Worm (Caenorhabditis elegans) whole organism, L2 larva: ENCODE results near the gene C05E11.7.
A peak's percentile ranks its signal among the peaks of the same experiment; 100 is the strongest.

Source experiments
- C34F6.9 ChIP-seq: fragments of 150-350 bp; optimal IDR thresholded peaks from 2 replicates; lab custom pipeline; 2014; ENCODE audit warnings: missing biosample characterization, missing genetic modification characterization
- R02D3.7 ChIP-seq: fragments of 150-350 bp; optimal IDR thresholded peaks from 2 replicates; lab custom pipeline; 2014; ENCODE audit warnings: missing biosample characterization, missing genetic modification characterization
- Y55F3AM.14 ChIP-seq: fragments of 200-800 bp; sonication (Bioruptor generic); optimal IDR thresholded peaks from 2 replicates; lab custom pipeline; 2018; ENCODE audit warnings: mild to moderate bottlenecking, missing genetic modification characterization, missing compliant biosample characterization
- ZK546.5 ChIP-seq: sonication (generic microtip); optimal IDR thresholded peaks from 2 replicates; lab custom pipeline; 2017; ENCODE audit warnings: missing biosample characterization, missing genetic modification characterization
- alr-1 ChIP-seq: fragments of 150-350 bp; optimal IDR thresholded peaks from 2 replicates; lab custom pipeline; 2014; ENCODE audit warnings: missing biosample characterization, missing genetic modification characterization
- aly-2 ChIP-seq: fragments of 150-350 bp; optimal IDR thresholded peaks from 2 replicates; lab custom pipeline; 2014; ENCODE audit warnings: missing biosample characterization, missing genetic modification characterization
- ama-1 ChIP-seq: fragments of 150-350 bp; optimal IDR thresholded peaks from 2 replicates; lab custom pipeline; 2018; ENCODE audit warnings: inconsistent platforms
- ceh-82 ChIP-seq: fragments of 150-350 bp; optimal IDR thresholded peaks from 2 replicates; lab custom pipeline; 2014; ENCODE audit warnings: missing biosample characterization, missing genetic modification characterization
- crh-2 ChIP-seq: sonication (generic microtip); optimal IDR thresholded peaks from 2 replicates; lab custom pipeline; 2017; ENCODE audit warnings: missing biosample characterization, missing genetic modification characterization
- elt-1 ChIP-seq: fragments of 150-350 bp; optimal IDR thresholded peaks from 2 replicates; lab custom pipeline; 2014; ENCODE audit warnings: missing biosample characterization, missing genetic modification characterization
- elt-3 ChIP-seq: sonication (generic microtip); optimal IDR thresholded peaks from 2 replicates; lab custom pipeline; 2017; ENCODE audit warnings: missing biosample characterization, missing genetic modification characterization
- fos-1 ChIP-seq: fragments of 150-350 bp; optimal IDR thresholded peaks from 2 replicates; lab custom pipeline; 2014; ENCODE audit warnings: missing biosample characterization, missing genetic modification characterization
- gmeb-1 ChIP-seq: fragments of 150-350 bp; optimal IDR thresholded peaks from 2 replicates; lab custom pipeline; 2014; ENCODE audit warnings: missing biosample characterization, missing genetic modification characterization
- lin-11 ChIP-seq: fragments of 150-350 bp; sonication (generic microtip); optimal IDR thresholded peaks from 2 replicates; lab custom pipeline; 2014; ENCODE audit warnings: missing biosample characterization, missing genetic modification characterization, inconsistent platforms, mixed read lengths
- lin-13 ChIP-seq: fragments of 150-350 bp; optimal IDR thresholded peaks from 2 replicates; lab custom pipeline; 2014; ENCODE audit warnings: missing biosample characterization, missing genetic modification reagents, missing genetic modification characterization
- lsy-2 ChIP-seq, 2 experiments: fragments of 150-350 bp in 1 of 2; sonication (generic microtip) in 1 of 2; optimal IDR thresholded peaks; 2 replicates each; lab custom pipeline; 2014 to 2017; ENCODE audit warnings: missing biosample characterization in 2 of 2, missing genetic modification characterization in 2 of 2
- nhr-11 ChIP-seq: fragments of 150-350 bp; optimal IDR thresholded peaks from 2 replicates; lab custom pipeline; 2014; ENCODE audit warnings: missing biosample characterization, missing genetic modification characterization
- nhr-12 ChIP-seq: fragments of 150-350 bp; optimal IDR thresholded peaks from 2 replicates; lab custom pipeline; 2014; ENCODE audit warnings: missing biosample characterization, missing genetic modification characterization
- nhr-129 ChIP-seq: fragments of 150-350 bp; optimal IDR thresholded peaks from 2 replicates; lab custom pipeline; 2014; ENCODE audit warnings: missing biosample characterization, missing genetic modification characterization
- nhr-23 ChIP-seq: fragments of 150-350 bp; optimal IDR thresholded peaks from 2 replicates; lab custom pipeline; 2014; ENCODE audit warnings: missing biosample characterization, missing genetic modification reagents, missing genetic modification characterization
- nhr-237 ChIP-seq: fragments of 150-350 bp; optimal IDR thresholded peaks from 2 replicates; lab custom pipeline; 2014; ENCODE audit warnings: missing biosample characterization, missing genetic modification characterization
- nhr-25 ChIP-seq: fragments of 150-350 bp; sonication (generic microtip); optimal IDR thresholded peaks from 3 replicates; lab custom pipeline; 2014; ENCODE audit warnings: missing biosample characterization, missing genetic modification characterization
- nhr-6 ChIP-seq: fragments of 150-350 bp; optimal IDR thresholded peaks from 2 replicates; lab custom pipeline; 2014; ENCODE audit warnings: missing biosample characterization, missing genetic modification characterization
- nhr-77 ChIP-seq: fragments of 150-350 bp; optimal IDR thresholded peaks from 2 replicates; lab custom pipeline; 2014; ENCODE audit warnings: missing biosample characterization, missing genetic modification characterization
- sma-3 ChIP-seq: sonication (generic microtip); optimal IDR thresholded peaks from 2 replicates; lab custom pipeline; 2016; ENCODE audit warnings: missing genetic modification reagents, missing genetic modification characterization, missing compliant biosample characterization
- sma-9 ChIP-seq, 2 experiments: fragments of 150-350 bp in 1 of 2; sonication (generic microtip) in 1 of 2; optimal IDR thresholded peaks; 2 replicates each; lab custom pipeline; 2014 to 2016; ENCODE audit warnings: missing genetic modification characterization in 2 of 2, mild to moderate bottlenecking in 1 of 2, missing biosample characterization in 1 of 2, missing compliant biosample characterization in 1 of 2, missing genetic modification reagents in 1 of 2, moderate library complexity in 1 of 2
- unc-55 ChIP-seq: fragments of 150-350 bp; sonication (generic microtip); optimal IDR thresholded peaks from 3 replicates; lab custom pipeline; 2014; ENCODE audit warnings: missing biosample characterization, missing genetic modification reagents, missing genetic modification characterization
- unc-62 ChIP-seq: fragments of 150-350 bp; optimal IDR thresholded peaks from 2 replicates; lab custom pipeline; 2014; ENCODE audit warnings: missing biosample characterization, missing genetic modification reagents, missing genetic modification characterization
- zag-1 ChIP-seq: fragments of 150-350 bp; optimal IDR thresholded peaks from 2 replicates; lab custom pipeline; 2014; ENCODE audit warnings: missing biosample characterization, missing genetic modification characterization
- ztf-1 ChIP-seq: fragments of 200-800 bp; sonication (Bioruptor generic); conservative IDR thresholded peaks from 2 replicates; pipeline ENCODE4 v1.3.6; 2022; ENCODE audit warnings: missing genetic modification characterization, missing compliant biosample characterization
- ztf-11 ChIP-seq: sonication (generic microtip); optimal IDR thresholded peaks from 2 replicates; lab custom pipeline; 2017; ENCODE audit warnings: missing biosample characterization, missing genetic modification characterization

C05E11.7 gene

DNA sequence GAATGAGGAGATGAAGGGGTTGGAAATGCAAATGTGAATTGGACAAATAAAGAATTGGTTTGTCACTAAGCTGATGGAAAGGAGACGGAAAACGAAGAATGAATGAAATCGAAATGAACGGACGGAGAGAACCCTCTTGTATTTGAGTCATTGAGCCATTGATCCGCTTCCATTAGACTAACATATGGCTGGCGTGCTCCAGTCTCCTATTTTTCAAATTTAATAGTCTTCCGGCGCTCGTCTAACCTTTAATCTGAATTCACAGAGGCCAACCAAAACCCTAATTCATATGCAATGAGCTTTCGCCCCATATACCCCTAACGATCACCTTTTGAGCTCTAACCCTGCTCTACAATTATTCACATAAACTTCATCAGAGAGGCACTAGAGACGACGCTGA lies 36.5 kb upstream of the C05E11.7 start, which contains the start of gene C46C11.3:
C46C11.3 (plus strand) TSS at position 301 of the 400 bp plus-strand sequence.
- no peak for TF ChIP-seq Y55F3AM.14
- TF ChIP-seq ama-1 (lab: Kevin White, UChicago) = no peak
- no peak for TF ChIP-seq unc-62 (GFP tag; lab: Kevin White, UChicago)
- TF ChIP-seq sma-9 (GFP tag; optimal IDR thresholded peaks at IDR 0.05; lab: Kevin White, UChicago) = no peak
- TF ChIP-seq sma-9 (tag; optimal IDR thresholded peaks at IDR 0.05; lab: Kevin White, UChicago) = no peak
- TF ChIP-seq unc-55 (GFP tag; lab: Kevin White, UChicago) = no peak
- TF ChIP-seq nhr-77 (tag; lab: Kevin White, UChicago) = no peak
- no peak for TF ChIP-seq ceh-82 (tag; lab: Kevin White, UChicago)
- no peak for TF ChIP-seq lin-13
- TF ChIP-seq lin-11 = no peak
- TF ChIP-seq crh-2 (tag; lab: Kevin White, UChicago) = no peak
- no peak for TF ChIP-seq nhr-11 (tag; lab: Kevin White, UChicago)
- TF ChIP-seq aly-2 (tag; lab: Kevin White, UChicago) = no peak
- TF ChIP-seq nhr-23 (tag; lab: Kevin White, UChicago) = no peak
- TF ChIP-seq nhr-25 (tag; lab: Kevin White, UChicago) = no peak
- TF ChIP-seq nhr-237 (tag; lab: Kevin White, UChicago) = no peak

DNA sequence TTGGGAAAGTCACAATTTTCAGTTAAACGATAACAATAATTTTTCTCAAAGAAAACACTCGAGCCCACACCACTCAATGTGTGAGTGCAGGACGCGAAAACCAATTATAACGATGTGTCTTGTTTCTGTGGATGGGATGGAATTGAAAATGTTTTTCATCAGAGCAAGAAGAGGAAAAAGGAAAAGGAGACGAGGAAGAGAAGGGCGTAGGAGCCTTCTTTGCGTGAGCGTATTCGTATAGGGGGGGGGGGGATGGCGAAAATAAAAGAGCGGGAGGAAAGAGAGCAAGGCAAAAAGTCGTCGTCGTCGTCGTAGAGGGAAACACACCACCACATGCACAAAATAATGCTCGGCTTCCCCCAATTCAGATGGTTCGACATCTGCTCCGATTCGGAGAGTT lies 34.5 kb upstream of the C05E11.7 start:
- TF ChIP-seq unc-55 (GFP tag; lab: Kevin White, UChicago) (peak; percentile 33), gmeb-1 (no peak), zag-1 (tag; lab: Kevin White, UChicago) (peak; percentile 58), lin-11 (peak; percentile 31), aly-2 (tag; lab: Kevin White, UChicago) (no peak)
- TF ChIP-seq, all 48 proteins: peak for 3

DNA sequence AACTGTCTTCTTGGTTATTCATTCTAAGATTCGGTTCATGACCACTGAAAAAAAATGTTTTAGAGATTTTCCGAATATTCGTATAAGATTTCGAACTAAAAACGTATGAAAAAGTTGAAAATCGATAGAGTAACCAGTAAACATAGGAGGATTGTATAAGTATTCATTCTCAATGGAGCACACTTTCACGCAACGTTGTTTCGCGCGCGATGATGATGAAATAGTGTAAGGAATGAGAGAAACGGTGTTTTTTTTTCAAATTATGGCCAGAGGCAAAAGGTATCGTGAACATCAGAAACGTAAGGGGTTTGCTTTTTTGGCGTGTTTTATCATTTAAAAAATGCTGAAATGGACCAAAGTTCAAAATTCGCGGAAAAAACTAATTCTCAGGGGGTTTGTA lies 34.1 kb upstream of the C05E11.7 start, which contains the start of gene pqn-65:
pqn-65 (minus strand) TSS at position 54 of the 400 bp plus-strand sequence.
- TF ChIP-seq lin-11 = no peak
- TF ChIP-seq C34F6.9 (tag; lab: Kevin White, UChicago) = peak; percentile 28
- peak; percentile 57 for TF ChIP-seq unc-55 (GFP tag; lab: Kevin White, UChicago)
- TF ChIP-seq nhr-129 (tag; lab: Kevin White, UChicago) = peak; percentile 76
- peak in 1 of 2 experiments; percentile 9 for TF ChIP-seq lsy-2 (tag; optimal IDR thresholded peaks at IDR 0.05; lab: Kevin White, UChicago)

DNA sequence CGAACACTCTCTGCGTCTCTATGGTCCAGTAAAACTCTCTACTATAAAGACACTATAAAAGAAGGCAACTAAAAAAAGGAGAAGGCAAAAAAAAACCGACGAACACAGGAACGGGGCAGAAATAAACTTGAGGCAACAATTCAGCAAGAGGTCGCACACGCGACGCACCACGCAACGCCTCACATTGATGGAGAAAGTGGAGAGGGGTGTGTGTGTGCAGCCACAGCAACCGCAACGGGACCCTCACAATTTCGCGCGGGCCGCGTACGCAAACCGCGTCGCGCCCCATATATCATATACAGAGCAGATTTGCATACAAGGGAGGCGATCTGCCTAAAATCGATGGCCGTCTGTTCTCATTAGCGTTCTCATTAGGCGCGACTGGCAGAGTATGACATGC lies 31.4 kb upstream of the C05E11.7 start:
- TF ChIP-seq fos-1 (tag; lab: Kevin White, UChicago) (no peak), unc-62 (GFP tag; lab: Kevin White, UChicago) (no peak), ama-1 (lab: Kevin White, UChicago) (no peak), nhr-129 (tag; lab: Kevin White, UChicago) (peak; percentile 42), unc-55 (GFP tag; lab: Kevin White, UChicago) (peak; percentile 51), lsy-2 (tag; optimal IDR thresholded peaks at IDR 0.05; lab: Kevin White, UChicago) (peak in 1 of 2 experiments; percentile 2)

DNA sequence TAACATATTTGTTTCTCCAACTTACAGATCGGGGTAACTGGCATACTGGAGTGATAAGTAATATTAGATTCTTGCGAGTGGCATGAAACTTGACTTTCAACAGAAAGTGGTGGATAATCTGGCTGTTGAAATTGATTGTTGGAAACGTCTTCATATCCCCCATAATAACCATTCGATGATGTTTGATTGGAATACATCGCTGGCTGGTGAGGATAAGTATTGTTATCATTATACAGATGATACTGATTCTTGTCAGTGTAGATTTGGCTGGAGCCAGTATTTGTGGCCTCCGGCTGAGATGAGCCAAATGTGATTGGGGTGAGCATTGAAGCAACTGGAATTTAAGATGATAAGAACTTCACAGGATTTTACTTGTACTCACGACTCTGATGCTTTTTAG lies 29.6 kb upstream of the C05E11.7 start:
- TF ChIP-seq lin-11 (no peak), lin-13 (no peak), nhr-6 (tag; lab: Kevin White, UChicago) (no peak), ZK546.5 (tag; lab: Kevin White, UChicago) (no peak), nhr-77 (tag; lab: Kevin White, UChicago) (no peak), nhr-129 (tag; lab: Kevin White, UChicago) (no peak), ztf-11 (tag; lab: Kevin White, UChicago) (no peak), nhr-11 (tag; lab: Kevin White, UChicago) (no peak), R02D3.7 (tag; lab: Kevin White, UChicago) (no peak), unc-55 (GFP tag; lab: Kevin White, UChicago) (no peak), nhr-12 (tag; lab: Kevin White, UChicago) (no peak), elt-3 (no peak), ztf-1 (GFP tag; lab: Robert Waterston, UW) (no peak), fos-1 (tag; lab: Kevin White, UChicago) (no peak), alr-1 (tag; lab: Kevin White, UChicago) (no peak), crh-2 (tag; lab: Kevin White, UChicago) (no peak), sma-3 (GFP tag; lab: Kevin White, UChicago) (no peak), elt-1 (tag; lab: Kevin White, UChicago) (no peak)
